Worm (Caenorhabditis elegans): Measurements from ENCODE around the gene R05H11.1.

- no peak for TF ChIP-seq dox-1 (GFP tag; IDR thresholded peaks at IDR 0.05)
- no peak for TF ChIP-seq madf-10 (tag; optimal IDR thresholded peaks at IDR 0.05)
- TF ChIP-seq hmg-1.2 (GFP tag; IDR thresholded peaks at IDR 0.05): no peak
- TF ChIP-seq him-1 (tag; optimal IDR thresholded peaks at IDR 0.05): no peak
- TF ChIP-seq madf-8 (GFP tag; conservative IDR thresholded peaks at IDR 0.05): no peak
- no peak for TF ChIP-seq hmg-20 (GFP tag; IDR thresholded peaks at IDR 0.05)
- no peak for TF ChIP-seq let-526 (GFP tag; IDR thresholded peaks at IDR 0.05)
- no peak for TF ChIP-seq gei-17 (GFP tag; optimal IDR thresholded peaks at IDR 0.05)
- no peak for TF ChIP-seq F57C9.4 (tag; optimal IDR thresholded peaks at IDR 0.05)
- no peak for TF ChIP-seq nhr-80 (tag; optimal IDR thresholded peaks at IDR 0.05)
- no peak for TF ChIP-seq rpc-1 (optimal IDR thresholded peaks at IDR 0.05)
- TF ChIP-seq rpc-1 (tag; optimal IDR thresholded peaks at IDR 0.05): no peak
Observed at ce11 chrIII:6826137-6826536, 30.7 kb downstream of the R05H11.1 start.
